Worm (Caenorhabditis elegans): ENCODE data around the gene W03G11.3.
A peak's percentile ranks its signal among the peaks of the same experiment; 100 is the strongest.

Gene W03G11.3

ce11 chrX:12114024-12114423, 10.4 kb upstream of the W03G11.3 start, which contains the start of gene lgc-15:
Gene lgc-15 (plus strand): TSS chrX:12114324.
- TF ChIP-seq fkh-2 (tag; optimal IDR thresholded peaks at IDR 0.05) (no peak), fkh-10 (GFP tag; optimal IDR thresholded peaks at IDR 0.05) (no peak), pqm-1 (tag; optimal IDR thresholded peaks at IDR 0.05) (no peak), hmg-11 (tag; optimal IDR thresholded peaks at IDR 0.05) (no peak), nhr-28 (tag; optimal IDR thresholded peaks at IDR 0.05) (no peak), fos-1 (tag; optimal IDR thresholded peaks at IDR 0.05) (no peak), ceh-28 (tag; optimal IDR thresholded peaks at IDR 0.05) (no peak), skn-1 (tag; optimal IDR thresholded peaks at IDR 0.05) (no peak), eor-1 (tag; optimal IDR thresholded peaks at IDR 0.05) (no peak)

- TF ChIP-seq nhr-77 (tag; optimal IDR thresholded peaks at IDR 0.05), result no peak
- TF ChIP-seq nhr-28 (tag; optimal IDR thresholded peaks at IDR 0.05), result no peak
- TF ChIP-seq fkh-2 (tag; optimal IDR thresholded peaks at IDR 0.05), result no peak
Measured at ce11 chrX:12111213-12111612, 7.6 kb upstream of the W03G11.3 start, which contains the start of gene lgc-14. Gene lgc-14 (plus strand): TSS chrX:12111513.

- no peak for TF ChIP-seq lin-39 (tag; optimal IDR thresholded peaks at IDR 0.05)
- TF ChIP-seq ztf-11 (tag; optimal IDR thresholded peaks at IDR 0.05), result no peak
- TF ChIP-seq ceh-82 (tag; optimal IDR thresholded peaks at IDR 0.05), result no peak
- TF ChIP-seq nhr-23 (tag; optimal IDR thresholded peaks at IDR 0.05), result no peak
- no peak for TF ChIP-seq fkh-10 (GFP tag; optimal IDR thresholded peaks at IDR 0.05)
- no peak for TF ChIP-seq jun-1 (tag; optimal IDR thresholded peaks at IDR 0.05)
- TF ChIP-seq R02D3.7 (tag; optimal IDR thresholded peaks at IDR 0.05), result no peak
- no peak for TF ChIP-seq eor-1 (tag; optimal IDR thresholded peaks at IDR 0.05)
- no peak for TF ChIP-seq ZK546.5 (tag; optimal IDR thresholded peaks at IDR 0.05)
- TF ChIP-seq nhr-11 (tag; optimal IDR thresholded peaks at IDR 0.05), result no peak
- no peak for TF ChIP-seq elt-2 (tag; optimal IDR thresholded peaks at IDR 0.05)
- no peak for TF ChIP-seq daf-12 (tag; optimal IDR thresholded peaks at IDR 0.05)
- TF ChIP-seq ceh-28 (tag; optimal IDR thresholded peaks at IDR 0.05), result no peak
Measured at ce11 chrX:12108517-12109216, 5.1 kb upstream of the W03G11.3 start, which contains the start of the genes W03G11.2 and lgc-13. Gene W03G11.2 (minus strand): TSS chrX:12108617. Gene lgc-13 (plus strand): TSS chrX:12109166.

- TF ChIP-seq elt-3 (tag; optimal IDR thresholded peaks at IDR 0.05), result peak in 1 of 3 experiments; percentile 25
- no peak for TF ChIP-seq mml-1 (tag; optimal IDR thresholded peaks at IDR 0.05)
- no peak for TF ChIP-seq ZK546.5 (tag; optimal IDR thresholded peaks at IDR 0.05)
- peak; percentile 26 for TF ChIP-seq egl-5 (tag; optimal IDR thresholded peaks at IDR 0.05)
- TF ChIP-seq nhr-11 (tag; optimal IDR thresholded peaks at IDR 0.05), result no peak
- TF ChIP-seq tbx-2 (tag; optimal IDR thresholded peaks at IDR 0.05), result peak; percentile 79
- peak; percentile 67 for TF ChIP-seq nfya-1 (tag; optimal IDR thresholded peaks at IDR 0.05; ENCODE audit: insufficient read depth)
- no peak for TF ChIP-seq nhr-67 (tag; optimal IDR thresholded peaks at IDR 0.05)
- peak; percentile 4 for TF ChIP-seq lin-15B (tag; optimal IDR thresholded peaks at IDR 0.05)
- TF ChIP-seq pqm-1 (tag; optimal IDR thresholded peaks at IDR 0.05), result no peak
- TF ChIP-seq ceh-82 (tag; optimal IDR thresholded peaks at IDR 0.05), result peak; percentile 78
- TF ChIP-seq lsy-12 (tag; optimal IDR thresholded peaks at IDR 0.05), result peak; percentile 65
- peak; percentile 42 for TF ChIP-seq elt-2 (tag; optimal IDR thresholded peaks at IDR 0.05)
- no peak for TF ChIP-seq zag-1 (tag; optimal IDR thresholded peaks at IDR 0.05)
- TF ChIP-seq ztf-4 (tag; optimal IDR thresholded peaks at IDR 0.05), result no peak
- peak; percentile 3 for TF ChIP-seq snpc-4 (tag; optimal IDR thresholded peaks at IDR 0.05)
- TF ChIP-seq fkh-10 (GFP tag; optimal IDR thresholded peaks at IDR 0.05), result no peak
- TF ChIP-seq ceh-16 (tag; optimal IDR thresholded peaks at IDR 0.05), result no peak
- TF ChIP-seq ceh-9 (tag; optimal IDR thresholded peaks at IDR 0.05), result no peak
- no peak for TF ChIP-seq daf-12 (tag; optimal IDR thresholded peaks at IDR 0.05)
- TF ChIP-seq lin-39 (tag; optimal IDR thresholded peaks at IDR 0.05), result peak; percentile 75
- no peak for TF ChIP-seq nhr-28 (tag; optimal IDR thresholded peaks at IDR 0.05)
- no peak for TF ChIP-seq hmg-11 (tag; optimal IDR thresholded peaks at IDR 0.05)
- no peak for TF ChIP-seq aly-2 (tag; optimal IDR thresholded peaks at IDR 0.05)
- no peak for TF ChIP-seq unc-39 (tag; optimal IDR thresholded peaks at IDR 0.05)
- no peak for TF ChIP-seq ama-1 (optimal IDR thresholded peaks at IDR 0.05)
- no peak for TF ChIP-seq nhr-237 (tag; optimal IDR thresholded peaks at IDR 0.05)
- peak; percentile 41 for TF ChIP-seq ceh-28 (tag; optimal IDR thresholded peaks at IDR 0.05)
- peak; percentile 20 for TF ChIP-seq R02D3.7 (tag; optimal IDR thresholded peaks at IDR 0.05)
- no peak for TF ChIP-seq nhr-12 (tag; optimal IDR thresholded peaks at IDR 0.05)
- peak; percentile 33 for TF ChIP-seq nhr-76 (tag; optimal IDR thresholded peaks at IDR 0.05)
- peak; percentile 55 for TF ChIP-seq nhr-23 (tag; optimal IDR thresholded peaks at IDR 0.05)
- no peak for TF ChIP-seq pha-4 (tag; optimal IDR thresholded peaks at IDR 0.05)
- TF ChIP-seq egl-27 (tag; optimal IDR thresholded peaks at IDR 0.05), result peak; percentile 48
- TF ChIP-seq jun-1 (tag; optimal IDR thresholded peaks at IDR 0.05), result peak; percentile 20
- TF ChIP-seq fkh-2 (tag; optimal IDR thresholded peaks at IDR 0.05), result peak; percentile 20
- peak; percentile 6 for TF ChIP-seq ztf-11 (tag; optimal IDR thresholded peaks at IDR 0.05)
- TF ChIP-seq nhr-77 (tag; optimal IDR thresholded peaks at IDR 0.05), result peak; percentile 14
- no peak for TF ChIP-seq elt-1 (tag; optimal IDR thresholded peaks at IDR 0.05)
- TF ChIP-seq fos-1 (tag; optimal IDR thresholded peaks at IDR 0.05), result no peak
- TF ChIP-seq nhr-25 (tag; optimal IDR thresholded peaks at IDR 0.05), result peak; percentile 25
Measured at ce11 chrX:12106004-12106403, 2.4 kb upstream of the W03G11.3 start.
